Worm (Caenorhabditis elegans): ENCODE measurements around the gene C30B5.17.

The C30B5.17 gene

DNA sequence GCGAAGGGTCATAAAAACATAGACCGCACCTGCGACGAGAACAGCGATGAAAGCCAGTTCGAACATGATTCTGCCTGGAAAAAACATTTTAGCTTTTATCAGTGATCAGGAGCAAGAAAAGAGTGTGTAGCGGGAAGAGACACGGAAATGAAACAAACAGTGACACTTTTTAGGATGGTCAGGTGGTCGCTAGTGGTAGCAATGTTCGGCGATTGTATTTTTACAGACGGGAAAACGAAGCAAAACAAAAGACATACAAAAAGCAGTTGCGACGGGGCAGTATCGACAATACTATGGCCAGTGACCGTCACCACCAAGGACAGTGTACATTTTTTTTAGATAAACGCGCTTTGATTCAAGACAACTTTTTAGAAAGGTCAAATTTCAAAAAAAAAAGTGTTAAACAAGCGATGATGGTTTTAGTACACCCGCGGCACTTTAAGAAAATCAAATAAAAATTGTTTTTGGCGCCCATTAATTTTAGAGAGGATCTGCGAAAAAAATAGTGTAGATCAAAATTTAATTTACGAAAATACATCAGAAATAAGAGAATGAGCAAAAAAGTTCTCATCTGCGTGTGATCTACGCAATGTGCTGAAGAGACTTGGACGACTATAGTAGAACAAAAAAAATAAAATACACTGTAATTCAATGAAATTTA is 32.8 kb upstream of the C30B5.17 start, which contains the start of gene T24H7.9:
Gene T24H7.9, minus strand, starts transcription at position 74 of the 661 bp plus-strand sequence.
- TF ChIP-seq C04F5.9 (tag; optimal IDR thresholded peaks at IDR 0.05) = no peak
- no peak for TF ChIP-seq nhr-11 (tag; optimal IDR thresholded peaks at IDR 0.05)
- TF ChIP-seq mab-9 (GFP tag; IDR thresholded peaks at IDR 0.05) = no peak
- TF ChIP-seq nhr-28 (tag; optimal IDR thresholded peaks at IDR 0.05) = no peak
- no peak for TF ChIP-seq ceh-63 (GFP tag; optimal IDR thresholded peaks at IDR 0.05)
- no peak for TF ChIP-seq ces-1 (GFP tag; optimal IDR thresholded peaks at IDR 0.05)
- no peak for TF ChIP-seq ztf-11 (tag; optimal IDR thresholded peaks at IDR 0.05)
- TF ChIP-seq mep-1 (tag; optimal IDR thresholded peaks at IDR 0.05) = no peak
- no peak for TF ChIP-seq efl-3 (GFP tag; optimal IDR thresholded peaks at IDR 0.05)
- TF ChIP-seq nhr-77 (tag; optimal IDR thresholded peaks at IDR 0.05) = no peak
- no peak for TF ChIP-seq ceh-90 (tag; optimal IDR thresholded peaks at IDR 0.05)
- TF ChIP-seq nhr-47 (tag; optimal IDR thresholded peaks at IDR 0.05) = no peak
- no peak for TF ChIP-seq tlp-1 (tag; optimal IDR thresholded peaks at IDR 0.05)

DNA sequence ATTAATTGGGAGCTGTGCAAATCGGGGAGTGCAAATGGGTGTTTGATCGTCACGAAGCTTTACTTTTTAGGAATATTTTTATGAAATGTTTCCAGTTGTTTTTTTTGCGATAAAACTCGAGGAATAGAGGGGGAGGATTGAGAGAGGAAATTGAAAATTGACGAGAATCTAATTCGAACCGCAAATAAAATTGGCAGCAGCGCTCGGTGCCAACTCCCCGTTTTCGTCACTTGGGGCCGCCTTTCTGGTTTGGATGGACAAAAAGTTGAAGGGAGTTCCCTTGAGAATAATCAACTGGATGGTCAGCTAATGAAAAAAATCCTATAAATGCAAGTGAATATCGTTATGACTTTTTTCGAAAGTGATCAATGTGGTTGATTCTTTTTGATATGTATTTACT is 27.3 kb upstream of the C30B5.17 start:
- TF ChIP-seq grh-1 (GFP tag; IDR thresholded peaks at IDR 0.05) = no peak
- peak; percentile 64 for TF ChIP-seq lin-14 (GFP tag; optimal IDR thresholded peaks at IDR 0.05)
- no peak for TF ChIP-seq unc-62 (GFP tag; optimal IDR thresholded peaks at IDR 0.05)
- no peak for TF ChIP-seq unc-130 (tag; optimal IDR thresholded peaks at IDR 0.05)

DNA sequence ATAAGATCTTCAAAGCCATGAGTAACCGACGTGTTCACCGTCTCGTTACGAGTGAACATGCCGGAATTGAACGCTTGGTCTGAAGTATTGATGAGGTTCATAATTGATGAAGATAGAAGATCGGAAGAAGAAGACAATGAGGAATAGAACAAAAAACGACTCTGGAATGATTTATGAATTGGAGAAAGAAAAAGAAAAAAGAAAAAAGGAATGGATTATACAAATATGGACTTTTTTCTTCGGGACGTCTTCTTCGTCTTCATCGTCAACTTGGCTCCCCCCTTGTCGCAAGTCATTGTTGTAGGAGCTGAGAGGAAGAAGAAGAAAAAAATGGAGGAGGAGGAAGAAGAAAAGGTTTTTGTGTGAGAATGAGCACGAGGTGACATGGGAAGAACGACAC is 24.2 kb upstream of the C30B5.17 start, which contains the start of gene srsy-2:
Gene srsy-2, minus strand, starts transcription at position 101 of the 400 bp plus-strand sequence.
- TF ChIP-seq lin-14 (GFP tag; optimal IDR thresholded peaks at IDR 0.05) (peak; percentile 36), unc-86 (tag; optimal IDR thresholded peaks at IDR 0.05) (peak; percentile 15), fkh-8 (tag; optimal IDR thresholded peaks at IDR 0.05) (no peak)

DNA sequence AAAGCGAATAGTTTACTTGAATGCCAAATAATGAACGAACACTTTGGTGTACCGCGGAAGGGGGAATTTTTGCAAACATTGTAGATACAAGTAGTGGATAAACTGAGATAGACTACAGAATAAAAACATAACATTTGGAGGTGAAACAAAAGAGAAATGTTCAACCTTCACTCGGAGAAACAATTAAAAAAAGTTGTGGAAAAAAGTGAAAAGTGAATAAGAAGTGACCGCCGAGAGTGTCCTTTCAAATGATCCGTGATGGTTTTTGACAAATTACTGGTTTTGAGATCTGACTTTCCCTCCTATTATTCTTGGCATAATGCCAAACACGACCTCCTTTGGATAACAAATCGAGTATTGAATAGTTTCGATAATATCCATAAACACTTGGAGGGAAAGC is 20.9 kb upstream of the C30B5.17 start:
- no peak for TF ChIP-seq nhr-84 (tag; optimal IDR thresholded peaks at IDR 0.05)
- no peak for TF ChIP-seq ceh-63 (GFP tag; optimal IDR thresholded peaks at IDR 0.05)
- no peak for TF ChIP-seq lsy-2 (tag; optimal IDR thresholded peaks at IDR 0.05)
- no peak for TF ChIP-seq unc-98 (GFP tag; IDR thresholded peaks at IDR 0.05)
- TF ChIP-seq pqm-1 (tag; optimal IDR thresholded peaks at IDR 0.05) = no peak
- peak; percentile 57 for TF ChIP-seq nhr-85 (tag)
- peak; percentile 81 for TF ChIP-seq blmp-1 (tag; optimal IDR thresholded peaks at IDR 0.05)
- no peak for TF ChIP-seq F16B12.6 (tag; optimal IDR thresholded peaks at IDR 0.05)
- TF ChIP-seq efl-3 (GFP tag; optimal IDR thresholded peaks at IDR 0.05) = no peak
- no peak for TF ChIP-seq unc-86 (tag; optimal IDR thresholded peaks at IDR 0.05)
- no peak for TF ChIP-seq lin-35 (GFP tag; optimal IDR thresholded peaks at IDR 0.05)

DNA sequence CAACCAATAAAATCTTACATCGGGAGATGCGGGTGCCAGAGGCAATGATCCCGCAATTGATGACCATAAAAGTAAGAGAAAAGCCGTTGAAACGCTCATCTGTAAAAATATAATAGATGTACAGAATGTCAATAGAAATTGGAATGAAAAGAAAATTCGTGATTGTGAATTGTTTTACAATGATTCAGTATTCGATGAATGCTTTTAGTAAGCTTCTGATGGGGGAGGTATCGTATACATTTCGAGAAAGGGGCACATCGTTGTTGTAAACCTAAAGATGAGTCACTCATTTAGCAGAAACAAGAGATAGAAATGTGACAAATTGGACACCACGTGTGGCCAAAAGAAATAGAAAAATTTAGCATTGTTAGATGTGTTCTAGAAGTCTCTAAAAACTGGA is 19.7 kb upstream of the C30B5.17 start, which contains the start of gene C30B5.6:
Gene C30B5.6, minus strand, starts transcription at position 101 of the 400 bp plus-strand sequence.
- TF ChIP-seq unc-86 (tag; optimal IDR thresholded peaks at IDR 0.05) (no peak), snpc-4 (tag; optimal IDR thresholded peaks at IDR 0.05) (no peak), unc-130 (tag; optimal IDR thresholded peaks at IDR 0.05) (no peak), nhr-12 (tag; optimal IDR thresholded peaks at IDR 0.05) (no peak), blmp-1 (tag; optimal IDR thresholded peaks at IDR 0.05) (no peak), ztf-4 (tag; optimal IDR thresholded peaks at IDR 0.05) (no peak), elt-3 (tag; optimal IDR thresholded peaks at IDR 0.05) (no peak), zag-1 (tag; optimal IDR thresholded peaks at IDR 0.05) (no peak), C34B4.2 (tag; optimal IDR thresholded peaks at IDR 0.05) (no peak), ceh-90 (tag; optimal IDR thresholded peaks at IDR 0.05) (no peak), alr-1 (tag; optimal IDR thresholded peaks at IDR 0.05; ENCODE audit: borderline replicate concordance) (no peak), nhr-11 (tag; optimal IDR thresholded peaks at IDR 0.05) (no peak), hlh-17 (GFP tag; optimal IDR thresholded peaks at IDR 0.05; ENCODE audit: borderline replicate concordance) (no peak), ceh-63 (GFP tag; optimal IDR thresholded peaks at IDR 0.05) (no peak)
